Worm (Caenorhabditis elegans): ENCODE measurements around the gene gei-15.

ce11 chrX:6782857-6783256 lies 40.2 kb downstream of the gei-15 start, which contains the start of gene idpp-6:
- TF ChIP-seq unc-62 (GFP tag; optimal IDR thresholded peaks at IDR 0.05) (no peak), sptf-1 (tag; optimal IDR thresholded peaks at IDR 0.05) (no peak), ztf-11 (tag; optimal IDR thresholded peaks at IDR 0.05) (no peak), ham-2 (GFP tag; optimal IDR thresholded peaks at IDR 0.05) (no peak)

Data from whole organism, mixed stage, embryonic.